Worm (Caenorhabditis elegans): ENCODE results near the gene R166.3.

DNA sequence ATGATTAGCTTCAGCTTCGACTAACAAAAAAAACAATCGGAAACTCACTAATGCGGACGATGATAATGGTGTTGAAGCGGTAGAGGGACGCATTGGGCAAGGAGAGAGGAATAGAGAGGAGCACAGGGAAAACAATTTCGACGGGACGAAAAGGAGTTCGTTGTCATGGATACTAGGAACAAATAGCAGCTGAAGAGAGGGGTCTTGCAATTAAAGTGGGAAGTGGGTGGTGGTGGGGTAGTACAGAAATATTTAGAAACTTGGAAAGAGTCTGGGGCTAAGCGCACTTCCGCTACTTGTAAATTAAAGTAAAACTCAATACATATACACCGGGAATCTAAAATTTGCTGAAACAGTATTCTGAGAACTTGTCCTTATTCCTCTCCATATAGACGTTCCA, 29.4 kb downstream of the R166.3 start, which contains the start of gene F59B10.2:
- TF ChIP-seq nhr-28 (tag; optimal IDR thresholded peaks at IDR 0.05): no peak
- TF ChIP-seq mab-5 (tag; optimal IDR thresholded peaks at IDR 0.05): no peak
- no peak for TF ChIP-seq nhr-237 (tag; optimal IDR thresholded peaks at IDR 0.05)
- no peak for TF ChIP-seq cnd-1 (tag; optimal IDR thresholded peaks at IDR 0.05)
